Fruit fly (Drosophila melanogaster): ENCODE results near the gene escl.
A peak's percentile ranks its signal among the peaks of the same experiment; 100 is the strongest.

escl gene

dm6 chr2L:11970853-11971397 lies 19.8 kb upstream of the escl start (continued):
- TF ChIP-seq fd102C (GFP tag; optimal IDR thresholded peaks at IDR 0.05) (no peak), bbx (GFP tag; IDR thresholded peaks at IDR 0.05; ENCODE audit: partially characterized antibody) (peak; percentile 57), CG8924 (tag; optimal IDR thresholded peaks at IDR 0.05) (peak; percentile 47), PHDP (tag; optimal IDR thresholded peaks at IDR 0.05) (peak; percentile 33), CG16779 (GFP tag; IDR thresholded peaks at IDR 0.05) (no peak), Hr51 (GFP tag; optimal IDR thresholded peaks at IDR 0.05) (peak in 1 of 2 experiments; percentile 43), CG17829 (tag; optimal IDR thresholded peaks at IDR 0.05) (peak; percentile 1), YL-1 (GFP tag; optimal IDR thresholded peaks at IDR 0.05) (no peak), ranshi (GFP tag; IDR thresholded peaks at IDR 0.05) (no peak), NC2β (GFP tag; optimal IDR thresholded peaks at IDR 0.05) (peak; percentile 22), CG17385 (GFP tag; optimal IDR thresholded peaks at IDR 0.05) (no peak), Abd-B (GFP tag; optimal IDR thresholded peaks at IDR 0.05) (no peak), kah (GFP tag; optimal IDR thresholded peaks at IDR 0.05) (no peak), Sry-β (GFP tag; optimal IDR thresholded peaks at IDR 0.05) (no peak), CG13123 (GFP tag; optimal IDR thresholded peaks at IDR 0.05) (no peak), CG3995 (GFP tag; optimal IDR thresholded peaks at IDR 0.05) (peak; percentile 69), Hmx (GFP tag; optimal IDR thresholded peaks at IDR 0.05) (no peak), CG3281 (GFP tag; optimal IDR thresholded peaks at IDR 0.05) (peak; percentile 28)

- no peak for TF ChIP-seq CG7357 (GFP tag; IDR thresholded peaks at IDR 0.05)
- TF ChIP-seq cad (GFP tag; optimal IDR thresholded peaks at IDR 0.05) = peak; percentile 31
- no peak for TF ChIP-seq CG1647 (GFP tag; optimal IDR thresholded peaks at IDR 0.05)
- TF ChIP-seq gcm (GFP tag; optimal IDR thresholded peaks at IDR 0.05) = peak; percentile 77
- no peak for TF ChIP-seq btn (GFP tag; optimal IDR thresholded peaks at IDR 0.05)
- peak; percentile 41; the same call in 1 of the 2 replicates for TF ChIP-seq CG31224 (GFP tag; IDR thresholded peaks at IDR 0.05)
- no peak for TF ChIP-seq CG7928 (GFP tag; optimal IDR thresholded peaks at IDR 0.05)
- TF ChIP-seq odd (GFP tag; optimal IDR thresholded peaks at IDR 0.05) = peak; percentile 23
- TF ChIP-seq gem (tag; optimal IDR thresholded peaks at IDR 0.05) = no peak
- no peak for TF ChIP-seq CG4617 (GFP tag; optimal IDR thresholded peaks at IDR 0.05; ENCODE audit: borderline replicate concordance)
- no peak for TF ChIP-seq CG17385 (GFP tag; optimal IDR thresholded peaks at IDR 0.05)
- no peak for TF ChIP-seq CG6175 (GFP tag; IDR thresholded peaks at IDR 0.05)
- TF ChIP-seq mld (GFP tag; IDR thresholded peaks at IDR 0.05; ENCODE audit: partially characterized antibody) = no peak
- no peak for TF ChIP-seq Meics (GFP tag; optimal IDR thresholded peaks at IDR 0.05)
- peak; percentile 34 for TF ChIP-seq grn (GFP tag; optimal IDR thresholded peaks at IDR 0.05)
- peak; percentile 85 for TF ChIP-seq CG4360 (GFP tag; IDR thresholded peaks at IDR 0.05)
- no peak for TF ChIP-seq H15 (GFP tag; IDR thresholded peaks at IDR 0.05)
- TF ChIP-seq fd96Cb (tag; optimal IDR thresholded peaks at IDR 0.05) = no peak
- no peak for TF ChIP-seq B-H1 (GFP tag; IDR thresholded peaks at IDR 0.05)
- TF ChIP-seq cg (GFP tag; optimal IDR thresholded peaks at IDR 0.05) = peak; percentile 9
- no peak for TF ChIP-seq eyg (GFP tag; optimal IDR thresholded peaks at IDR 0.05)
- TF ChIP-seq gro (GFP tag; optimal IDR thresholded peaks at IDR 0.05) = no peak
- TF ChIP-seq pros (GFP tag; optimal IDR thresholded peaks at IDR 0.05) = peak; percentile 11
- TF ChIP-seq Kr (GFP tag; optimal IDR thresholded peaks at IDR 0.05) = peak; percentile 6
- no peak for TF ChIP-seq CG4820 (GFP tag; optimal IDR thresholded peaks at IDR 0.05)
- 0 out of 4 replicates have a peak, but pooled peaks have one; percentile 19 for TF ChIP-seq chinmo (GFP tag; IDR thresholded peaks at IDR 0.05; ENCODE audit: partially characterized antibody)
- peak; percentile 44 for TF ChIP-seq sens (GFP tag)
- no peak for TF ChIP-seq CG10321 (GFP tag; IDR thresholded peaks at IDR 0.05)
- peak; percentile 91 for TF ChIP-seq CG2199 (GFP tag; IDR thresholded peaks at IDR 0.05)
- TF ChIP-seq D19B (GFP tag; optimal IDR thresholded peaks at IDR 0.05) = no peak
- no peak for TF ChIP-seq Dip3 (GFP tag; optimal IDR thresholded peaks at IDR 0.05)
- TF ChIP-seq CG11560 (tag; IDR thresholded peaks at IDR 0.05) = no peak
- TF ChIP-seq org-1 (GFP tag; optimal IDR thresholded peaks at IDR 0.05) = no peak
Measured at dm6 chr2L:11973145-11973738, 17.5 kb upstream of the escl start.

Measured in whole organism, embryonic.